Fruit fly (Drosophila melanogaster) Kc167 (cell line): ENCODE measurements around the gene CG8516.

Experiments
- Myc ChIP-seq: fragments of >200 bp; optimal IDR thresholded peaks from 2 replicates; lab custom pipeline; 2017; ENCODE audit warnings: missing external identifiers
- Sin3A ChIP-seq: fragments of >200 bp; optimal IDR thresholded peaks from 2 replicates; lab custom pipeline; 2018; ENCODE audit warnings: missing external identifiers
- h ChIP-seq: fragments of >200 bp; optimal IDR thresholded peaks from 3 replicates; lab custom pipeline; 2018; ENCODE audit warnings: missing external identifiers
- insv ChIP-seq: fragments of >200 bp; optimal IDR thresholded peaks from 3 replicates; lab custom pipeline; 2018; ENCODE audit warnings: missing external identifiers
- ttk ChIP-seq: sonication (Bioruptor generic); optimal IDR thresholded peaks from 2 replicates; lab custom pipeline; 2017; ENCODE audit warnings: missing external identifiers

DNA sequence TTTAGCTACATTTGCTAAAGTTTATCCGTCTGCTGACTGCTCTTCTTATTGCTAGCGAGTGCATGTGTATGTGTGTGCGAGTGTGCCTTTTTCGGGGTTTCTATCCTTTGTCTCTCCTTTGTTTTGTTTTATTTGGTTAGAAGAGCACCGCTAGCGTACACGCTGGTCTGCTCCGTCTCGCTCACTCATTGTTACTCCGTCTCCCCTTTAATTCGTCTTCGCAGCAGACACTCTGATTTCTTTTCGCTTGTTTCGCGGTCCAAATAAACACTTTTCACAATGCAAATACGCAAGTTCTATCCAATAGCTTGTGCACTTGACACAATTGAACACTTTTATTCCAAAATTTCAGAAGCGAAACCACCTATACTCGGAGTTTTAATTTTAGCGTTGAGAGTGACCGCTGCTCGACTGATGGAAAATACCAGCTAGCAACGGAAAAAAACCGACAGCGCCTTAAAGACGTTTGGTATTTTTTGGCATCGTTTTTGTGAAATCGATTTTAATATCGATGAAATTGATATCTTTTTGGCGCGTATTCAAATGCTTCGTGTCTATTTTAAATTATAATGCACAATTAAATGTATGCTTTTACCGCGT lies 16.0 kb downstream of the CG8516 start, which contains the start of gene FBXO11:
- TF ChIP-seq Sin3A (lab: Kevin White, UChicago) = no peak
- no peak for TF ChIP-seq insv
- TF ChIP-seq ttk = no peak
- TF ChIP-seq h (lab: Kevin White, UChicago) = no peak
- TF ChIP-seq Myc (lab: Kevin White, UChicago) = no peak
